Fruit fly (Drosophila melanogaster) ovary, adult (tissue): Measurements from ENCODE around the gene Meltrin.

Source experiments
- CG17801 ChIP-seq: fragments of 200-800 bp; optimal IDR thresholded peaks from 2 replicates; lab custom pipeline; 2019; ENCODE audit warnings: missing biosample characterization, mild to moderate bottlenecking, missing genetic modification characterization, moderate library complexity; ENCODE audit not compliant: partially characterized antibody

The Meltrin gene

dm6 chr3R:14733425-14733824 is 36.3 kb upstream of the Meltrin start:
- TF ChIP-seq CG17801 = no peak

dm6 chr3R:14731781-14732100 is 34.6 kb upstream of the Meltrin start:
- TF ChIP-seq CG17801 = no peak

- TF ChIP-seq CG17801 = peak; percentile 48
Observed at dm6 chr3R:14731061-14731780, 34.1 kb upstream of the Meltrin start, which contains the start of gene CG7530. CG7530 (minus strand) TSS chr3R:14731509.

- no peak for TF ChIP-seq CG17801
Observed at dm6 chr3R:14730595-14730994, 33.5 kb upstream of the Meltrin start.

- TF ChIP-seq CG17801 = peak; percentile 15
Observed at dm6 chr3R:14729686-14730493, 32.8 kb upstream of the Meltrin start.

- TF ChIP-seq CG17801 = peak; percentile 67
Observed at dm6 chr3R:14728713-14729685, 31.9 kb upstream of the Meltrin start.

- no peak for TF ChIP-seq CG17801
Observed at dm6 chr3R:14724501-14724859, 27.4 kb upstream of the Meltrin start.

dm6 chr3R:14723671-14724500 is 26.8 kb upstream of the Meltrin start, which contains the start of gene kibra:
kibra (minus strand) TSS chr3R:14724261.
- peak; percentile 42 for TF ChIP-seq CG17801

dm6 chr3R:14723355-14723670 is 26.2 kb upstream of the Meltrin start:
- no peak for TF ChIP-seq CG17801

- TF ChIP-seq CG17801 = no peak
Observed at dm6 chr3R:14721942-14722939, 25.1 kb upstream of the Meltrin start.

- no peak for TF ChIP-seq CG17801
Observed at dm6 chr3R:14720885-14721284, 23.8 kb upstream of the Meltrin start.

dm6 chr3R:14720130-14720529 is 23.0 kb upstream of the Meltrin start:
- TF ChIP-seq CG17801 = no peak

dm6 chr3R:14719380-14719779 is 22.3 kb upstream of the Meltrin start:
- TF ChIP-seq CG17801 = no peak

- peak; percentile 39 for TF ChIP-seq CG17801
Observed at dm6 chr3R:14717712-14718097, 20.6 kb upstream of the Meltrin start.
